Worm (Caenorhabditis elegans): ENCODE data around the gene Y64G10A.2.

- no peak for TF ChIP-seq lin-11 (tag; optimal IDR thresholded peaks at IDR 0.05)
- no peak for TF ChIP-seq pag-3 (tag; optimal IDR thresholded peaks at IDR 0.05; ENCODE audit: borderline replicate concordance)
- no peak for TF ChIP-seq dve-1 (tag; optimal IDR thresholded peaks at IDR 0.05)
- TF ChIP-seq ceh-9 (tag; optimal IDR thresholded peaks at IDR 0.05) = no peak
- TF ChIP-seq lim-6 (tag; optimal IDR thresholded peaks at IDR 0.05) = no peak
- no peak for TF ChIP-seq nhr-11 (tag; optimal IDR thresholded peaks at IDR 0.05)
- no peak for TF ChIP-seq ama-1 (optimal IDR thresholded peaks at IDR 0.05)
- peak; percentile 0 for TF ChIP-seq unc-55 (GFP tag; optimal IDR thresholded peaks at IDR 0.05)
Measured at ce11 chrIV:14260761-14261160, 16.5 kb upstream of the Y64G10A.2 start.
